Fruit fly (Drosophila melanogaster) whole organism, embryonic: ENCODE data around the gene CG32369.
A peak's percentile ranks its signal among the peaks of the same experiment; 100 is the strongest.

Experiments
- Adf1 ChIP-seq: fragments of 200-800 bp; sonication (Bioruptor generic); IDR thresholded peaks from 2 replicates; pipeline ENCODE4 v1.3.6; 2022; ENCODE audit warnings: missing biosample characterization, missing genetic modification characterization
- BEAF-32 ChIP-seq: fragments of 200-800 bp; sonication (Bioruptor generic); optimal IDR thresholded peaks from 3 replicates; lab custom pipeline; 2017; ENCODE audit warnings: missing biosample characterization, missing genetic modification characterization, mild to moderate bottlenecking, moderate library complexity, missing genetic modification reagents
- CG10267 ChIP-seq: fragments of 200-800 bp; sonication (Bioruptor generic); optimal IDR thresholded peaks from 2 replicates; lab custom pipeline; 2018; ENCODE audit warnings: missing biosample characterization, mild to moderate bottlenecking, missing genetic modification characterization, moderate library complexity
- CG11398 ChIP-seq: fragments of 200-800 bp; sonication (Bioruptor generic); optimal IDR thresholded peaks from 2 replicates; lab custom pipeline; 2016; ENCODE audit warnings: missing biosample characterization, missing genetic modification characterization
- CG12942 ChIP-seq: fragments of 200-800 bp; sonication (Bioruptor generic); optimal IDR thresholded peaks from 3 replicates; lab custom pipeline; 2016; ENCODE audit warnings: missing biosample characterization, missing genetic modification characterization
- CG13894 ChIP-seq: fragments of 200-800 bp; sonication (Bioruptor generic); optimal IDR thresholded peaks from 3 replicates; lab custom pipeline; 2018; ENCODE audit warnings: missing biosample characterization, mild to moderate bottlenecking, missing genetic modification characterization, moderate library complexity
- CG14014 ChIP-seq: fragments of 200-800 bp; sonication (Bioruptor generic); IDR thresholded peaks from 2 replicates; pipeline ENCODE4 v1.3.6; 2022; ENCODE audit warnings: missing biosample characterization, missing genetic modification characterization
- CG16815 ChIP-seq: fragments of 200-800 bp; sonication (Bioruptor generic); optimal IDR thresholded peaks from 3 replicates; lab custom pipeline; 2017; ENCODE audit warnings: missing biosample characterization, mild to moderate bottlenecking, missing genetic modification characterization
- CG2199 ChIP-seq: fragments of 200-800 bp; sonication (Bioruptor generic); IDR thresholded peaks from 3 replicates; pipeline ENCODE4 v1.3.6; 2022; ENCODE audit warnings: missing biosample characterization, missing genetic modification characterization
- CG31224 ChIP-seq: fragments of 200-800 bp; sonication (Bioruptor generic); IDR thresholded peaks from 2 replicates; pipeline ENCODE4 v1.3.6; 2022; ENCODE audit warnings: missing biosample characterization, missing genetic modification characterization
- CG32767 ChIP-seq: fragments of 200-800 bp; sonication (Bioruptor generic); IDR thresholded peaks from 2 replicates; pipeline ENCODE4 v1.3.6; 2022; ENCODE audit warnings: missing biosample characterization, missing genetic modification characterization
- CG3281 ChIP-seq: fragments of 200-800 bp; sonication (Bioruptor generic); optimal IDR thresholded peaks from 3 replicates; lab custom pipeline; 2017; ENCODE audit warnings: missing biosample characterization, mild to moderate bottlenecking, missing genetic modification characterization
- CG3838 ChIP-seq: fragments of 200-800 bp; sonication (Bioruptor generic); optimal IDR thresholded peaks from 3 replicates; lab custom pipeline; 2016; ENCODE audit warnings: missing biosample characterization, missing genetic modification characterization
- CG4404 ChIP-seq: fragments of 200-800 bp; sonication (Bioruptor generic); IDR thresholded peaks from 2 replicates; pipeline ENCODE4 v1.3.6; 2022; ENCODE audit warnings: missing biosample characterization, missing genetic modification characterization
- CG4730 ChIP-seq: fragments of 200-800 bp; sonication (Bioruptor generic); IDR thresholded peaks from 2 replicates; pipeline ENCODE4 v1.3.6; 2022; ENCODE audit warnings: missing biosample characterization, missing genetic modification characterization
- CG5245 ChIP-seq: fragments of 200-800 bp; sonication (Bioruptor generic); optimal IDR thresholded peaks from 3 replicates; lab custom pipeline; 2016; ENCODE audit warnings: missing biosample characterization, missing genetic modification characterization
- CG6813 ChIP-seq: fragments of 200-800 bp; sonication (Bioruptor generic); optimal IDR thresholded peaks from 2 replicates; lab custom pipeline; 2017; ENCODE audit warnings: missing biosample characterization, missing genetic modification characterization, mild to moderate bottlenecking, moderate library complexity, missing genetic modification reagents
- CG6854 ChIP-seq: fragments of 200-800 bp; sonication (Bioruptor generic); optimal IDR thresholded peaks from 3 replicates; lab custom pipeline; 2017; ENCODE audit warnings: missing biosample characterization, mild to moderate bottlenecking, missing genetic modification characterization
- CG7372 ChIP-seq: fragments of 200-800 bp; sonication (Bioruptor generic); IDR thresholded peaks from 2 replicates; pipeline ENCODE4 v1.3.6; 2022; ENCODE audit warnings: missing biosample characterization, missing genetic modification characterization
- CG7745 ChIP-seq: fragments of 200-800 bp; sonication (Bioruptor generic); optimal IDR thresholded peaks from 2 replicates; lab custom pipeline; 2018; ENCODE audit warnings: missing biosample characterization, mild to moderate bottlenecking, missing genetic modification characterization, moderate library complexity
- CG8765 ChIP-seq: fragments of 200-800 bp; sonication (Bioruptor generic); IDR thresholded peaks from 2 replicates; pipeline ENCODE4 v1.3.6; 2022; ENCODE audit warnings: missing biosample characterization, missing genetic modification characterization
- CrebB ChIP-seq: fragments of 200-800 bp; sonication (Bioruptor generic); optimal IDR thresholded peaks from 3 replicates; lab custom pipeline; 2018; ENCODE audit warnings: missing biosample characterization, mild to moderate bottlenecking, missing genetic modification characterization
- Doc3 ChIP-seq: fragments of 200-800 bp; sonication (Bioruptor generic); IDR thresholded peaks from 3 replicates; pipeline ENCODE4 v1.3.6; 2022; ENCODE audit warnings: missing biosample characterization, missing genetic modification characterization; ENCODE audit not compliant: partially characterized antibody
- Dref ChIP-seq: fragments of 200-800 bp; sonication (Bioruptor generic); IDR thresholded peaks from 2 replicates; pipeline ENCODE4 v1.3.6; 2022; ENCODE audit warnings: missing biosample characterization, missing genetic modification characterization
- Gug ChIP-seq: fragments of 200-800 bp; sonication (Bioruptor generic); IDR thresholded peaks from 4 replicates; pipeline ENCODE4 v1.3.6; 2022; ENCODE audit warnings: missing biosample characterization, missing genetic modification characterization
- Hr39 ChIP-seq: fragments of >200 bp; optimal IDR thresholded peaks from 2 replicates; lab custom pipeline; 2017
- Kr ChIP-seq: fragments of 200-800 bp; sonication (Bioruptor generic); optimal IDR thresholded peaks from 2 replicates; lab custom pipeline; 2017; ENCODE audit warnings: missing biosample characterization, mild to moderate bottlenecking, missing genetic modification characterization
- Lpt ChIP-seq: fragments of >200 bp; optimal IDR thresholded peaks from 2 replicates; lab custom pipeline; 2018; ENCODE audit warnings: missing biosample characterization, missing genetic modification characterization
- Mes4 ChIP-seq: fragments of 200-800 bp; sonication (Bioruptor generic); optimal IDR thresholded peaks from 2 replicates; lab custom pipeline; 2016; ENCODE audit warnings: missing biosample characterization, missing genetic modification characterization
- NC2α ChIP-seq: fragments of 200-800 bp; sonication (Bioruptor generic); optimal IDR thresholded peaks from 2 replicates; lab custom pipeline; 2016; ENCODE audit warnings: missing biosample characterization, missing genetic modification characterization
- Nf-YB ChIP-seq: fragments of 200-800 bp; sonication (Bioruptor generic); optimal IDR thresholded peaks from 3 replicates; lab custom pipeline; 2019; ENCODE audit warnings: missing biosample characterization, mild to moderate bottlenecking, missing genetic modification characterization, moderate library complexity
- Oaz ChIP-seq: fragments of 200-800 bp; sonication (Bioruptor generic); IDR thresholded peaks from 2 replicates; pipeline ENCODE4 v1.3.6; 2022; ENCODE audit warnings: missing biosample characterization, missing genetic modification characterization
- Oli ChIP-seq: fragments of 200-800 bp; sonication (Bioruptor generic); optimal IDR thresholded peaks from 2 replicates; lab custom pipeline; 2018; ENCODE audit warnings: missing biosample characterization, mild to moderate bottlenecking, missing genetic modification characterization, moderate library complexity
- Poxn ChIP-seq: fragments of 200-800 bp; sonication (Bioruptor generic); IDR thresholded peaks from 2 replicates; pipeline ENCODE4 v1.3.6; 2022; ENCODE audit warnings: missing biosample characterization, missing genetic modification characterization
- Xrp1 ChIP-seq: fragments of 200-800 bp; sonication (Bioruptor generic); IDR thresholded peaks from 2 replicates; pipeline ENCODE4 v1.3.6; 2022; ENCODE audit warnings: missing biosample characterization, missing genetic modification characterization
- amos ChIP-seq: fragments of 200-800 bp; sonication (Bioruptor generic); IDR thresholded peaks from 2 replicates; pipeline ENCODE4 v1.3.6; 2022; ENCODE audit warnings: missing biosample characterization, missing genetic modification characterization; ENCODE audit not compliant: partially characterized antibody
- ap ChIP-seq: fragments of 200-800 bp; sonication (Bioruptor generic); IDR thresholded peaks from 2 replicates; pipeline ENCODE4 v1.3.6; 2022; ENCODE audit warnings: missing biosample characterization, missing genetic modification characterization
- cad ChIP-seq: fragments of >200 bp; optimal IDR thresholded peaks from 2 replicates; lab custom pipeline; 2017; ENCODE audit warnings: missing biosample characterization, missing genetic modification characterization
- cato ChIP-seq: fragments of 200-800 bp; sonication (Bioruptor generic); optimal IDR thresholded peaks from 2 replicates; lab custom pipeline; 2016; ENCODE audit warnings: missing biosample characterization, missing genetic modification characterization, borderline replicate concordance
- eve ChIP-seq, 2 experiments: fragments of >200 bp; optimal IDR thresholded peaks; 2 replicates each; lab custom pipeline; 2017; ENCODE audit warnings: missing biosample characterization in 2 of 2, missing genetic modification characterization in 2 of 2
- fd64A ChIP-seq: fragments of 200-800 bp; sonication (Bioruptor generic); optimal IDR thresholded peaks from 3 replicates; lab custom pipeline; 2018; ENCODE audit warnings: missing biosample characterization, mild to moderate bottlenecking, missing genetic modification characterization
- h ChIP-seq: fragments of >200 bp; optimal IDR thresholded peaks from 2 replicates; lab custom pipeline; 2017
- nmo ChIP-seq: fragments of 200-800 bp; sonication (Bioruptor generic); optimal IDR thresholded peaks from 2 replicates; lab custom pipeline; 2018; ENCODE audit warnings: missing biosample characterization, mild to moderate bottlenecking, missing genetic modification characterization, moderate library complexity
- pan ChIP-seq, 4 experiments: fragments of >200 bp in 3 of 4; fragments of 200-800 bp in 1 of 4; sonication (Bioruptor generic) in 1 of 4; optimal IDR thresholded peaks in 3 of 4; IDR thresholded peaks in 1 of 4; 2 replicates each; pipeline versions ENCODE4 v1.3.6 to Lab custom; 2017 to 2022; ENCODE audit warnings: missing biosample characterization in 2 of 4, missing genetic modification characterization in 2 of 4, mixed read lengths in 1 of 4
- pho ChIP-seq: fragments of 200-800 bp; sonication (Bioruptor generic); optimal IDR thresholded peaks from 2 replicates; lab custom pipeline; 2016; ENCODE audit warnings: missing biosample characterization, missing genetic modification characterization
- rib ChIP-seq: fragments of 200-800 bp; sonication (Bioruptor generic); IDR thresholded peaks from 2 replicates; pipeline ENCODE4 v1.3.6; 2022; ENCODE audit warnings: missing biosample characterization, missing genetic modification characterization
- sr ChIP-seq: fragments of 200-800 bp; sonication (Bioruptor generic); IDR thresholded peaks from 3 replicates; pipeline ENCODE4 v1.3.6; 2022; ENCODE audit warnings: missing biosample characterization, missing genetic modification characterization
- tll ChIP-seq, 2 experiments: fragments of 200-800 bp in 1 of 2; fragments of >200 bp in 1 of 2; sonication (Bioruptor generic) in 1 of 2; optimal IDR thresholded peaks; 2 replicates each; lab custom pipeline; 2017 to 2019; ENCODE audit warnings: missing biosample characterization in 2 of 2, missing genetic modification characterization in 2 of 2, mild to moderate bottlenecking in 1 of 2, moderate library complexity in 1 of 2
- tup ChIP-seq: fragments of 200-800 bp; sonication (Bioruptor generic); optimal IDR thresholded peaks from 2 replicates; lab custom pipeline; 2016; ENCODE audit warnings: missing biosample characterization, mild to moderate bottlenecking, missing genetic modification characterization, moderate library complexity

Gene CG32369

dm6 chr3L:7809289-7810099 lies at the start of gene CG32369 (continued):
- TF ChIP-seq CG4730 (GFP tag; lab: Robert Waterston, UW) (no peak), CG3838 (no peak), CG31224 (GFP tag; lab: Robert Waterston, UW) (no peak), Oli (no peak), h (no peak), CG3281 (peak; percentile 50), Gug (GFP tag; lab: Robert Waterston, UW) (peak; percentile 18; the same call in 1 of the 4 replicates), Mes4 (GFP tag; lab: Kevin White, UChicago) (no peak), pho (GFP tag; lab: Kevin White, UChicago) (peak; percentile 0), CrebB (no peak), Hr39 (lab: Kevin White, UChicago) (no peak), CG2199 (GFP tag; lab: Robert Waterston, UW) (no peak), CG10267 (no peak), cad (GFP tag; lab: Kevin White, UChicago) (no peak), NC2α (GFP tag; lab: Kevin White, UChicago) (no peak), Adf1 (GFP tag; lab: Robert Waterston, UW) (peak; percentile 69; the same call in 1 of the 2 replicates), CG6813 (GFP tag; lab: Kevin White, UChicago) (no peak), Xrp1 (GFP tag; lab: Robert Waterston, UW) (0 out of 2 replicates have a peak, but pooled peaks have one; percentile 22), CG6854 (GFP tag; lab: Kevin White, UChicago) (peak; percentile 12), cato (GFP tag; lab: Kevin White, UChicago) (no peak), ap (GFP tag; lab: Robert Waterston, UW) (no peak), CG32767 (GFP tag; lab: Robert Waterston, UW) (no peak), BEAF-32 (GFP tag; lab: Kevin White, UChicago) (no peak), amos (no peak; the same call in 1 of the 2 replicates), rib (GFP tag; lab: Robert Waterston, UW) (peak; percentile 85), pan (optimal IDR thresholded peaks at IDR 0.05; lab: Kevin White, UChicago) (no peak), pan (GFP tag; optimal IDR thresholded peaks at IDR 0.05 in 1 of 2, IDR thresholded peaks at IDR 0.05 in 1 of 2) (no peak), CG11398 (GFP tag; lab: Kevin White, UChicago) (no peak), CG5245 (GFP tag; lab: Kevin White, UChicago) (no peak), CG7372 (GFP tag; lab: Robert Waterston, UW) (peak; percentile 30; the same call in 1 of the 2 replicates), Kr (GFP tag; lab: Kevin White, UChicago) (no peak), CG14014 (peak; percentile 8; the same call in 1 of the 2 replicates), tll (GFP tag; optimal IDR thresholded peaks at IDR 0.05; lab: Kevin White, UChicago) (no peak), Doc3 (GFP tag; lab: Robert Waterston, UW) (no peak), CG13894 (tag; lab: Kevin White, UChicago) (peak; percentile 25), CG16815 (GFP tag; lab: Kevin White, UChicago) (no peak), Lpt (GFP tag; lab: Kevin White, UChicago) (no peak), sr (no peak), CG7745 (tag; lab: Kevin White, UChicago) (no peak), CG4404 (GFP tag; lab: Robert Waterston, UW) (no peak), Poxn (GFP tag; lab: Robert Waterston, UW) (no peak), Dref (GFP tag; lab: Robert Waterston, UW) (no peak), nmo (GFP tag; lab: Kevin White, UChicago) (no peak), fd64A (GFP tag; lab: Kevin White, UChicago) (no peak), CG8765 (GFP tag; lab: Robert Waterston, UW) (no peak), tup (GFP tag; lab: Kevin White, UChicago) (no peak), eve (GFP tag; optimal IDR thresholded peaks at IDR 0.05; lab: Kevin White, UChicago) (no peak), Nf-YB (no peak), CG12942 (GFP tag; lab: Kevin White, UChicago) (no peak), Oaz (GFP tag; lab: Robert Waterston, UW) (no peak)
